Worm (Caenorhabditis elegans) whole organism, L4 larva: ENCODE measurements around the gene lips-1.
A peak's percentile ranks its signal among the peaks of the same experiment; 100 is the strongest.

ENCODE experiments used
- D1046.2 ChIP-seq: fragments of 200-800 bp; sonication (Bioruptor generic); IDR thresholded peaks from 2 replicates; pipeline ENCODE4 v1.3.6; 2022; ENCODE audit warnings: missing genetic modification characterization, missing compliant biosample characterization
- F10B5.3 ChIP-seq: sonication (generic microtip); optimal IDR thresholded peaks from 2 replicates; lab custom pipeline; 2016; ENCODE audit warnings: mild to moderate bottlenecking, missing genetic modification characterization, missing compliant biosample characterization
- F26F4.8 ChIP-seq: fragments of 200-800 bp; sonication (Bioruptor generic); conservative IDR thresholded peaks from 2 replicates; pipeline ENCODE4 v1.3.6; 2022; ENCODE audit warnings: missing genetic modification characterization, missing compliant biosample characterization
- F49E8.2 ChIP-seq: sonication (generic microtip); optimal IDR thresholded peaks from 2 replicates; lab custom pipeline; 2016; ENCODE audit warnings: missing compliant biosample characterization, mild to moderate bottlenecking, missing genetic modification characterization, borderline replicate concordance
- R02D3.7 ChIP-seq: fragments of 150-350 bp; sonication (generic microtip); optimal IDR thresholded peaks from 3 replicates; lab custom pipeline; 2014; ENCODE audit warnings: missing biosample characterization, missing genetic modification characterization
- T20F7.1 ChIP-seq: fragments of 200-800 bp; sonication (Bioruptor generic); optimal IDR thresholded peaks from 2 replicates; lab custom pipeline; 2018; ENCODE audit warnings: mild to moderate bottlenecking, missing genetic modification characterization, missing compliant biosample characterization
- T26A8.4 ChIP-seq: fragments of 200-800 bp; sonication (Bioruptor generic); IDR thresholded peaks from 2 replicates; pipeline ENCODE4 v1.3.6; 2022; ENCODE audit warnings: missing genetic modification characterization, missing compliant biosample characterization
- Y105C5A.15 ChIP-seq: fragments of 200-800 bp; sonication (Bioruptor generic); IDR thresholded peaks from 2 replicates; pipeline ENCODE4 v1.3.6; 2022; ENCODE audit warnings: missing genetic modification characterization, missing compliant biosample characterization
- aha-1 ChIP-seq: fragments of 150-350 bp; peaks from one replicate; lab custom pipeline; 2014; ENCODE audit warnings: missing biosample characterization, missing genetic modification characterization
- attf-4 ChIP-seq: sonication (generic microtip); optimal IDR thresholded peaks from 3 replicates; lab custom pipeline; 2017; ENCODE audit warnings: missing biosample characterization, missing genetic modification characterization
- ceh-20 ChIP-seq: fragments of 200-800 bp; sonication (Bioruptor generic); IDR thresholded peaks from 2 replicates; pipeline ENCODE4 v1.3.6; 2022; ENCODE audit warnings: missing genetic modification reagents, missing genetic modification characterization, missing compliant biosample characterization
- ceh-28 ChIP-seq: fragments of 150-350 bp; optimal IDR thresholded peaks from 2 replicates; lab custom pipeline; 2014; ENCODE audit warnings: missing biosample characterization, missing genetic modification reagents, missing genetic modification characterization
- ceh-32 ChIP-seq: sonication (generic microtip); optimal IDR thresholded peaks from 2 replicates; lab custom pipeline; 2016; ENCODE audit warnings: mild to moderate bottlenecking, missing genetic modification characterization, missing compliant biosample characterization; ENCODE audit not compliant: poor library complexity
- cey-2 ChIP-seq: sonication (generic microtip); optimal IDR thresholded peaks from 3 replicates; lab custom pipeline; 2017; ENCODE audit warnings: missing genetic modification characterization, mild to moderate bottlenecking, missing compliant biosample characterization, antibody characterized with exemption, borderline replicate concordance; ENCODE audit not compliant: insufficient read depth
- daf-19 ChIP-seq: fragments of 200-800 bp; sonication (Bioruptor generic); conservative IDR thresholded peaks from 2 replicates; pipeline ENCODE4 v1.3.6; 2022; ENCODE audit warnings: missing genetic modification characterization, missing compliant biosample characterization
- daf-8 ChIP-seq: fragments of 200-800 bp; sonication (Bioruptor generic); IDR thresholded peaks from 2 replicates; pipeline ENCODE4 v1.3.6; 2022; ENCODE audit warnings: missing genetic modification characterization, missing compliant biosample characterization
- dmd-6 ChIP-seq: fragments of 200-800 bp; sonication (Bioruptor generic); IDR thresholded peaks from 2 replicates; pipeline ENCODE4 v1.3.6; 2022; ENCODE audit warnings: missing genetic modification reagents, missing genetic modification characterization, missing compliant biosample characterization
- dmd-8 ChIP-seq: fragments of 200-800 bp; sonication (Bioruptor generic); IDR thresholded peaks from 2 replicates; pipeline ENCODE4 v1.3.6; 2022; ENCODE audit warnings: missing genetic modification characterization, missing compliant biosample characterization
- dmd-9 ChIP-seq: fragments of 200-800 bp; sonication (Bioruptor generic); IDR thresholded peaks from 2 replicates; pipeline ENCODE4 v1.3.6; 2022; ENCODE audit warnings: missing genetic modification reagents, missing genetic modification characterization, missing compliant biosample characterization
- duxl-1 ChIP-seq: sonication (generic microtip); optimal IDR thresholded peaks from 2 replicates; lab custom pipeline; 2016; ENCODE audit warnings: mild to moderate bottlenecking, missing genetic modification characterization, moderate library complexity, missing compliant biosample characterization; ENCODE audit not compliant: poor library complexity
- dve-1 ChIP-seq: sonication (generic microtip); optimal IDR thresholded peaks from 2 replicates; lab custom pipeline; 2017; ENCODE audit warnings: antibody characterized with exemption, mild to moderate bottlenecking, missing genetic modification characterization, missing compliant biosample characterization; ENCODE audit not compliant: insufficient read depth
- egl-27 ChIP-seq: sonication (generic microtip); optimal IDR thresholded peaks from 3 replicates; lab custom pipeline; 2017; ENCODE audit warnings: missing biosample characterization, missing genetic modification reagents, missing genetic modification characterization
- fos-1 ChIP-seq: fragments of 150-350 bp; optimal IDR thresholded peaks from 2 replicates; lab custom pipeline; 2014; ENCODE audit warnings: missing biosample characterization, missing genetic modification characterization
- gei-8 ChIP-seq: fragments of 200-800 bp; sonication (Bioruptor generic); optimal IDR thresholded peaks from 2 replicates; lab custom pipeline; 2018; ENCODE audit warnings: mild to moderate bottlenecking, missing genetic modification characterization, missing compliant biosample characterization
- hmg-1.1 ChIP-seq: fragments of 200-800 bp; sonication (Bioruptor generic); IDR thresholded peaks from 2 replicates; pipeline ENCODE4 v1.3.6; 2022; ENCODE audit warnings: missing genetic modification reagents, missing genetic modification characterization, missing compliant biosample characterization
- lim-7 ChIP-seq: fragments of 200-800 bp; sonication (Bioruptor generic); IDR thresholded peaks from 2 replicates; pipeline ENCODE4 v1.3.6; 2022; ENCODE audit warnings: missing genetic modification characterization, missing compliant biosample characterization
- madf-5 ChIP-seq, 2 experiments: fragments of 200-800 bp; sonication (Bioruptor generic); IDR thresholded peaks; 2 replicates each; pipeline ENCODE4 v1.3.6; 2022; ENCODE audit warnings: missing compliant biosample characterization in 2 of 2, missing genetic modification characterization in 2 of 2
- mxl-2 ChIP-seq: fragments of 200-800 bp; sonication (Bioruptor generic); conservative IDR thresholded peaks from 2 replicates; pipeline ENCODE4 v1.3.6; 2022; ENCODE audit warnings: missing genetic modification reagents, missing genetic modification characterization, missing compliant biosample characterization
- nhr-111 ChIP-seq: fragments of 200-800 bp; sonication (Bioruptor generic); optimal IDR thresholded peaks from 2 replicates; lab custom pipeline; 2018; ENCODE audit warnings: mild to moderate bottlenecking, missing genetic modification characterization, missing compliant biosample characterization
- nhr-25 ChIP-seq: sonication (generic microtip); optimal IDR thresholded peaks from 2 replicates; lab custom pipeline; 2017; ENCODE audit warnings: missing genetic modification characterization, mild to moderate bottlenecking, missing compliant biosample characterization, antibody characterized with exemption, moderate library complexity, borderline replicate concordance; ENCODE audit not compliant: insufficient read depth
- nhr-48 ChIP-seq: sonication (generic microtip); optimal IDR thresholded peaks from 2 replicates; lab custom pipeline; 2016; ENCODE audit warnings: mild to moderate bottlenecking, missing genetic modification characterization, missing compliant biosample characterization
- nhr-77 ChIP-seq: fragments of 150-350 bp; optimal IDR thresholded peaks from 2 replicates; lab custom pipeline; 2014; ENCODE audit warnings: missing biosample characterization, missing genetic modification characterization
- sdz-12 ChIP-seq: fragments of 200-800 bp; sonication (Bioruptor generic); optimal IDR thresholded peaks from 2 replicates; lab custom pipeline; 2018; ENCODE audit warnings: mild to moderate bottlenecking, missing genetic modification characterization, missing compliant biosample characterization
- snpc-4 ChIP-seq: fragments of 150-350 bp; optimal IDR thresholded peaks from 2 replicates; lab custom pipeline; 2014; ENCODE audit warnings: missing biosample characterization, missing genetic modification characterization
- spr-1 ChIP-seq: sonication (generic microtip); optimal IDR thresholded peaks from 2 replicates; lab custom pipeline; 2016; ENCODE audit warnings: mild to moderate bottlenecking, missing genetic modification characterization, missing compliant biosample characterization
- tag-97 ChIP-seq: fragments of 200-800 bp; sonication (Bioruptor generic); IDR thresholded peaks from 2 replicates; pipeline ENCODE4 v1.3.6; 2022; ENCODE audit warnings: missing genetic modification characterization, missing compliant biosample characterization
- tra-1 ChIP-seq: fragments of 200-800 bp; sonication (Bioruptor generic); IDR thresholded peaks from 2 replicates; pipeline ENCODE4 v1.3.6; 2022; ENCODE audit warnings: missing genetic modification reagents, missing genetic modification characterization, missing compliant biosample characterization
- zfp-2 ChIP-seq: sonication (generic microtip); optimal IDR thresholded peaks from 2 replicates; lab custom pipeline; 2016; ENCODE audit warnings: mild to moderate bottlenecking, missing genetic modification characterization, missing compliant biosample characterization
- zip-11 ChIP-seq: fragments of 200-800 bp; sonication (Bioruptor generic); IDR thresholded peaks from 2 replicates; pipeline ENCODE4 v1.3.6; 2022; ENCODE audit warnings: missing genetic modification characterization, missing compliant biosample characterization
- zip-2 ChIP-seq: fragments of 150-350 bp; optimal IDR thresholded peaks from 2 replicates; lab custom pipeline; 2014; ENCODE audit warnings: missing biosample characterization, missing genetic modification characterization
- ztf-7 ChIP-seq: fragments of 150-350 bp; optimal IDR thresholded peaks from 2 replicates; lab custom pipeline; 2014; ENCODE audit warnings: missing biosample characterization, missing genetic modification characterization

Gene lips-1

DNA sequence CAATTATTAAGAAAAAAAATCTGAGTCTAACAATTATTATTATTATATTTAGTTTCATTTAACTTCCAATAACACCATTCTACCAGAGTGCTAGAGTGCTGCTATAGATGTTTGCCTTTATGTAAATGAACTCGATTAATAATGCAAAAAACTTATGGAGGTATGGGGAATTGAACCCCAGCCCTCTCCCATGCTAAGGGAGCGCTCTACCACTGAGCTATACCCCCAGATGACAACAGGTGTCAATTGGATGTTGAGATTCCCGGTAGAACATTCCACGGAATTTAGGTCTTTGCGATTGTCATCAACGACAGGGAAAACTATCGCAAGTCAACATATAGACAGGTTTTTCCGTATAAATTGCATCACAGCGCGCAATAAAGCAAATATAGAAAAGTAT is 34.5 kb upstream of the lips-1 start (continued):
- TF ChIP-seq ceh-28 (tag; lab: Kevin White, UChicago), result no peak
- TF ChIP-seq zfp-2 (tag; lab: Kevin White, UChicago), result peak; percentile 55
- TF ChIP-seq sdz-12 (GFP tag; lab: Kevin White, UChicago), result no peak
- no peak for TF ChIP-seq egl-27
- no peak for TF ChIP-seq T20F7.1 (GFP tag; lab: Kevin White, UChicago)
- peak; percentile 42 for TF ChIP-seq dve-1 (tag; lab: Kevin White, UChicago)
- TF ChIP-seq ceh-32, result no peak
- peak; percentile 73 for TF ChIP-seq gei-8 (GFP tag; lab: Kevin White, UChicago)
- peak; percentile 67; the same call in 1 of the 2 replicates for TF ChIP-seq tra-1 (GFP tag; lab: Robert Waterston, UW)
- peak; percentile 71 for TF ChIP-seq nhr-48 (tag; lab: Kevin White, UChicago)
- TF ChIP-seq cey-2 (tag; lab: Kevin White, UChicago), result no peak
- peak; percentile 84 for TF ChIP-seq zip-2 (tag; lab: Kevin White, UChicago)
- peak; percentile 94 for TF ChIP-seq dmd-8
- peak; percentile 88 for TF ChIP-seq T26A8.4
- peak; percentile 71 for TF ChIP-seq F49E8.2 (tag; lab: Kevin White, UChicago)
- TF ChIP-seq attf-4 (tag; lab: Kevin White, UChicago), result no peak
- TF ChIP-seq dmd-6, result peak; percentile 69
- TF ChIP-seq ceh-20 (GFP tag; lab: Robert Waterston, UW), result peak; percentile 64; the same call in 1 of the 2 replicates
- peak; percentile 74 for TF ChIP-seq daf-19 (GFP tag; lab: Robert Waterston, UW)
- TF ChIP-seq daf-8, result no peak
- TF ChIP-seq tag-97 (GFP tag; lab: Robert Waterston, UW), result no peak
- TF ChIP-seq lim-7 (GFP tag; lab: Robert Waterston, UW), result peak; percentile 90
- TF ChIP-seq madf-5 (GFP tag; IDR thresholded peaks at IDR 0.05; lab: Robert Waterston, UW), result 0 out of 4 replicates have a peak, but pooled peaks have one; percentile 5 to 56
- TF ChIP-seq D1046.2 (GFP tag; lab: Robert Waterston, UW), result no peak
- peak; percentile 87 for TF ChIP-seq dmd-9 (GFP tag; lab: Robert Waterston, UW)
- peak; percentile 79 for TF ChIP-seq spr-1

DNA sequence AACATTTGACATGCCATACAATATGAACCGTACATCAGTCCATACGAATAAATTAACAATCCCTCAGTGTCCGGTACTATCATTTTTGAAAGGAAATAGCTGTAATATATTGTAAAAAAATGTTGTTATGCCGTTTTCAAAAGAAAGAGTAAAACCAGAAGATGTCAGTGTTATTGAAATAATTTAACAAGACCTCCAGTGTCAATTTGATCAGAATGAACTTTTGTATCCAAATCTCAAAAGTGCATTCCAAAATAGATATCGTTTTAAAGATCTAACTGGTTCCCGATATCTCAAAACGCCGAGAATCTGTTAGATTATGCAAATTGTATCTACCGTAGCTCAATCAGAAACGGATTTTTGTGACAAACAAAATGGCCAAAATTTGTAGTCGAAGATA is 31.0 kb upstream of the lips-1 start, which contains the start of gene odr-7:
Gene odr-7 (minus strand): TSS at position 101 of the 400 bp plus-strand sequence.
- no peak for TF ChIP-seq sdz-12 (GFP tag; lab: Kevin White, UChicago)
- no peak for TF ChIP-seq nhr-77 (tag; lab: Kevin White, UChicago)
- no peak for TF ChIP-seq hmg-1.1
- TF ChIP-seq Y105C5A.15 (GFP tag; lab: Robert Waterston, UW), result no peak
- no peak for TF ChIP-seq madf-5 (GFP tag; IDR thresholded peaks at IDR 0.05; lab: Robert Waterston, UW)
- no peak for TF ChIP-seq duxl-1
- no peak for TF ChIP-seq F10B5.3 (tag; lab: Kevin White, UChicago)
- no peak for TF ChIP-seq fos-1

DNA sequence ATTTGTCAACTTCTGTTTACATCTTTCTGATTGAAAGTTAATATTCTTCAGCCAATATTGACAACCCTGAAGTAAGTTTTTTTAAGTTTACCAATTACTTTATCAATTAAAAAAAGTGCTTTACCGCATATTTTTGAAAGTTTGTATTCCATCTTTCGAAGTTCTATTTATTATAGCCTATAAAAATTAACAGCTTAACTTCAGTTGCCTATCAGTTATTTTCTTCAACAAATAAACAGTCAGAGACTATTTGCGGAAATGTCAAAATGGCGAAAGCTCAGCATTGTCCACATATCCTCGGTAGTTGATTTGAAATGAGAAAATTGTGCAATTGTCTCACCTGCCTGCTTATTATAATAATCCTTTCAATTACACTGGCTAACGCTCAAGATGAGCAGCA is 29.1 kb upstream of the lips-1 start, which contains the start of gene T18D3.5:
Gene T18D3.5 (plus strand): TSS at position 301 of the 400 bp plus-strand sequence.
- TF ChIP-seq zip-11 (GFP tag; lab: Robert Waterston, UW) (no peak), F26F4.8 (no peak), Y105C5A.15 (GFP tag; lab: Robert Waterston, UW) (no peak), nhr-25 (no peak), aha-1 (tag; lab: Kevin White, UChicago) (no peak), nhr-111 (no peak), snpc-4 (no peak), mxl-2 (GFP tag; lab: Robert Waterston, UW) (no peak), ztf-7 (tag; lab: Kevin White, UChicago) (no peak), R02D3.7 (tag; lab: Kevin White, UChicago) (no peak)
- TF ChIP-seq, all 104 proteins: peak for 0
